Worm (Caenorhabditis elegans) whole organism, L1 larva: ENCODE data around the gene C25A8.5.

ENCODE experiments used
- blmp-1 ChIP-seq: fragments of 150-350 bp; optimal IDR thresholded peaks from 2 replicates; lab custom pipeline; 2014; ENCODE audit warnings: missing biosample characterization, missing genetic modification characterization
- ces-1 ChIP-seq: fragments of 150-350 bp; optimal IDR thresholded peaks from 2 replicates; lab custom pipeline; 2014; ENCODE audit warnings: missing biosample characterization, missing genetic modification reagents, missing genetic modification characterization
- dpl-1 ChIP-seq, 3 experiments: fragments of 150-350 bp in 2 of 3; sonication (generic microtip) in 1 of 3; optimal IDR thresholded peaks; 2 replicates each; lab custom pipeline; 2014 to 2017; ENCODE audit warnings: missing biosample characterization in 3 of 3, missing genetic modification characterization in 3 of 3, missing genetic modification reagents in 3 of 3
- egl-27 ChIP-seq, 2 experiments: fragments of 150-350 bp in 1 of 2; sonication (generic microtip); optimal IDR thresholded peaks; 3 replicates each; lab custom pipeline; 2017 to 2018; ENCODE audit warnings: missing biosample characterization in 2 of 2, missing genetic modification characterization in 2 of 2, missing genetic modification reagents in 2 of 2
- elt-2 ChIP-seq: sonication (generic microtip); optimal IDR thresholded peaks from 2 replicates; lab custom pipeline; 2016; ENCODE audit warnings: missing genetic modification characterization, mild to moderate bottlenecking, inconsistent platforms, missing compliant biosample characterization, missing genetic modification reagents
- fkh-10 ChIP-seq: sonication (generic microtip); optimal IDR thresholded peaks from 2 replicates; lab custom pipeline; 2017; ENCODE audit warnings: missing biosample characterization, missing genetic modification reagents, missing genetic modification characterization
- lin-14 ChIP-seq: fragments of 200-800 bp; sonication (Bioruptor generic); optimal IDR thresholded peaks from 2 replicates; lab custom pipeline; 2018; ENCODE audit warnings: mild to moderate bottlenecking, missing genetic modification characterization, moderate library complexity, missing compliant biosample characterization
- lin-39 ChIP-seq: fragments of 150-350 bp; optimal IDR thresholded peaks from 2 replicates; lab custom pipeline; 2014; ENCODE audit warnings: missing biosample characterization, missing genetic modification reagents, missing genetic modification characterization
- nhr-12 ChIP-seq: sonication (generic microtip); optimal IDR thresholded peaks from 2 replicates; lab custom pipeline; 2017; ENCODE audit warnings: missing biosample characterization, missing genetic modification characterization
- skn-1 ChIP-seq: fragments of 150-350 bp; optimal IDR thresholded peaks from 2 replicates; lab custom pipeline; 2014; ENCODE audit warnings: missing biosample characterization, missing genetic modification characterization
- snu-23 ChIP-seq: sonication (generic microtip); optimal IDR thresholded peaks from 2 replicates; lab custom pipeline; 2016; ENCODE audit warnings: missing genetic modification characterization, missing compliant biosample characterization
- unc-62 ChIP-seq: fragments of 150-350 bp; optimal IDR thresholded peaks from 2 replicates; lab custom pipeline; 2014; ENCODE audit warnings: missing biosample characterization, missing genetic modification reagents, missing genetic modification characterization
- ztf-11 ChIP-seq, 2 experiments: sonication (generic microtip); optimal IDR thresholded peaks; 2 replicates each; lab custom pipeline; 2016 to 2017; ENCODE audit warnings: missing genetic modification characterization in 2 of 2, missing biosample characterization in 1 of 2, missing compliant biosample characterization in 1 of 2

DNA sequence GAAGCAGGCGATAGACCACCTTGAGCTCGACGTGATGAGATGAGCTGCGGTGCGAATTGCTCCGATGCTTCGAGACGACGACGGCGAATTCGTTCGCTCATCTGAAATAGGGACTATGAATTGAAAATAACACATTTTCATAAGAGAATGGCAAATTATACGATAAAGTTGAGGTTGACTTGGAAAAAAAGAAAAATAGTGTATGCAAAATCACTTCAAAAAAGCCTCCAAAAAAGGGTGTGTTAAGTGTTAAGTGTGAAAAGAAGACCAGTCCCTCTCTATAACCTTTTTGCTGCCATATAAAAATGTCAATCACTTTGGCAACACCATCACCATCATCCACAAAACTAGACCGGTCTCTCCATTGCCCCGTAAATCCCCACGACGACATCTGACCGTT is 12.5 kb upstream of the C25A8.5 start, which contains the start of gene prkl-1:
- TF ChIP-seq lin-39 (tag; lab: Kevin White, UChicago): no peak
- TF ChIP-seq egl-27 (tag; optimal IDR thresholded peaks at IDR 0.05; lab: Kevin White, UChicago): no peak
- TF ChIP-seq unc-62 (GFP tag; lab: Kevin White, UChicago): no peak
- TF ChIP-seq elt-2 (tag; lab: Kevin White, UChicago): no peak
- no peak for TF ChIP-seq skn-1 (tag; lab: Kevin White, UChicago)
- TF ChIP-seq lin-14 (GFP tag; lab: Kevin White, UChicago): no peak
- no peak for TF ChIP-seq ztf-11 (tag; optimal IDR thresholded peaks at IDR 0.05; lab: Kevin White, UChicago)
- TF ChIP-seq nhr-12: no peak
- TF ChIP-seq dpl-1 (GFP tag; optimal IDR thresholded peaks at IDR 0.05; lab: Kevin White, UChicago): no peak
- TF ChIP-seq ces-1 (GFP tag; lab: Kevin White, UChicago): no peak
- no peak for TF ChIP-seq fkh-10 (GFP tag; lab: Kevin White, UChicago)
- TF ChIP-seq blmp-1 (tag; lab: Kevin White, UChicago): no peak
- no peak for TF ChIP-seq snu-23
